Fruit fly (Drosophila melanogaster): Measurements from ENCODE around the gene Pi4KIIIalpha.

Pi4KIIIalpha gene

dm6 chrX:2653533-2654296, 29.1 kb downstream of the Pi4KIIIalpha start:
- no peak for TF ChIP-seq croc (GFP tag; conservative IDR thresholded peaks at IDR 0.05)
- TF ChIP-seq cg (GFP tag; optimal IDR thresholded peaks at IDR 0.05): no peak
- TF ChIP-seq da (GFP tag; optimal IDR thresholded peaks at IDR 0.05): no peak
- TF ChIP-seq bcd (GFP tag; optimal IDR thresholded peaks at IDR 0.05): no peak
- TF ChIP-seq Pdp1 (GFP tag; optimal IDR thresholded peaks at IDR 0.05): peak in 1 of 2 experiments; percentile 64
- TF ChIP-seq Med (GFP tag): peak; percentile 72
- no peak for TF ChIP-seq CoRest (tag; optimal IDR thresholded peaks at IDR 0.05)
- TF ChIP-seq her (GFP tag; optimal IDR thresholded peaks at IDR 0.05): no peak
- no peak for TF ChIP-seq onecut (GFP tag; IDR thresholded peaks at IDR 0.05)
- TF ChIP-seq CG32532 (GFP tag; IDR thresholded peaks at IDR 0.05): no peak
- peak; percentile 15 for TF ChIP-seq CG13424 (tag; optimal IDR thresholded peaks at IDR 0.05)
- TF ChIP-seq CG15514 (GFP tag; optimal IDR thresholded peaks at IDR 0.05): peak; percentile 0
- TF ChIP-seq D19B (GFP tag; optimal IDR thresholded peaks at IDR 0.05): no peak
- no peak for TF ChIP-seq Ets97D (GFP tag; optimal IDR thresholded peaks at IDR 0.05)
- no peak for TF ChIP-seq pfk (GFP tag; optimal IDR thresholded peaks at IDR 0.05)
- no peak for TF ChIP-seq chn (GFP tag; optimal IDR thresholded peaks at IDR 0.05)
- 0 out of 4 replicates have a peak, but pooled peaks have one; percentile 30 for TF ChIP-seq chinmo (GFP tag; IDR thresholded peaks at IDR 0.05; ENCODE audit: partially characterized antibody)
- no peak for TF ChIP-seq hth (optimal IDR thresholded peaks at IDR 0.05)
- TF ChIP-seq gem (tag; optimal IDR thresholded peaks at IDR 0.05): peak; percentile 27
- peak; percentile 40 for TF ChIP-seq salm (tag; optimal IDR thresholded peaks at IDR 0.05)
- no peak for TF ChIP-seq Abd-B (GFP tag; optimal IDR thresholded peaks at IDR 0.05)
- TF ChIP-seq dan (GFP tag; IDR thresholded peaks at IDR 0.05): no peak
- TF ChIP-seq CG12219 (GFP tag; optimal IDR thresholded peaks at IDR 0.05): peak; percentile 24
- no peak for TF ChIP-seq pho (GFP tag; optimal IDR thresholded peaks at IDR 0.05)
- no peak for TF ChIP-seq Dfd (GFP tag; optimal IDR thresholded peaks at IDR 0.05)
- peak; percentile 8 for TF ChIP-seq CG10147 (GFP tag; optimal IDR thresholded peaks at IDR 0.05)
- no peak for TF ChIP-seq CG18599 (GFP tag; optimal IDR thresholded peaks at IDR 0.05)
- no peak for TF ChIP-seq CG8281 (tag; optimal IDR thresholded peaks at IDR 0.05)
- TF ChIP-seq wek (GFP tag; optimal IDR thresholded peaks at IDR 0.05): peak; percentile 26
- TF ChIP-seq CG16815 (GFP tag; optimal IDR thresholded peaks at IDR 0.05): no peak
- TF ChIP-seq nmo (GFP tag; optimal IDR thresholded peaks at IDR 0.05): no peak
- peak; percentile 40; the same call in 1 of the 2 replicates for TF ChIP-seq vvl (GFP tag; IDR thresholded peaks at IDR 0.05)
- no peak for TF ChIP-seq CG7271 (tag; optimal IDR thresholded peaks at IDR 0.05)
- no peak for TF ChIP-seq NK7.1 (GFP tag; optimal IDR thresholded peaks at IDR 0.05)
- peak; percentile 59 for TF ChIP-seq Asciz (GFP tag; optimal IDR thresholded peaks at IDR 0.05)
- no peak for TF ChIP-seq CG4424 (GFP tag; optimal IDR thresholded peaks at IDR 0.05)
- TF ChIP-seq trem (tag; optimal IDR thresholded peaks at IDR 0.05): no peak
- TF ChIP-seq dm (GFP tag; optimal IDR thresholded peaks at IDR 0.05): no peak
- TF ChIP-seq CG31365 (tag; optimal IDR thresholded peaks at IDR 0.05): peak; percentile 20
- TF ChIP-seq ro (GFP tag; IDR thresholded peaks at IDR 0.05): no peak
- no peak for TF ChIP-seq HLH54F (GFP tag; optimal IDR thresholded peaks at IDR 0.05)
- no peak for TF ChIP-seq Doc2 (GFP tag; IDR thresholded peaks at IDR 0.05)
- TF ChIP-seq CG10565 (GFP tag; optimal IDR thresholded peaks at IDR 0.05): no peak
- TF ChIP-seq oc (tag; optimal IDR thresholded peaks at IDR 0.05): peak; percentile 19
- TF ChIP-seq CG11504 (tag; optimal IDR thresholded peaks at IDR 0.05): peak; percentile 26
- peak; percentile 13 for TF ChIP-seq unpg (GFP tag; optimal IDR thresholded peaks at IDR 0.05)
- TF ChIP-seq Mrtf (GFP tag; IDR thresholded peaks at IDR 0.05): no peak
- no peak for TF ChIP-seq CG2889 (GFP tag; IDR thresholded peaks at IDR 0.05)
- no peak for TF ChIP-seq Side (GFP tag; optimal IDR thresholded peaks at IDR 0.05)
